Fruit fly (Drosophila melanogaster) whole organism, embryonic: Measurements from ENCODE around the gene CG42820.
A peak's percentile ranks its signal among the peaks of the same experiment; 100 is the strongest.

Experiments
- ATbp ChIP-seq: fragments of 200-800 bp; sonication (Bioruptor generic); optimal IDR thresholded peaks from 2 replicates; lab custom pipeline; 2017; ENCODE audit warnings: missing biosample characterization, mild to moderate bottlenecking, missing genetic modification characterization, missing genetic modification reagents
- CG12299 ChIP-seq: fragments of 200-800 bp; sonication (Bioruptor generic); optimal IDR thresholded peaks from 2 replicates; lab custom pipeline; 2018; ENCODE audit warnings: missing biosample characterization, mild to moderate bottlenecking, missing genetic modification characterization
- CG1603 ChIP-seq: fragments of 200-800 bp; sonication (Bioruptor generic); optimal IDR thresholded peaks from 2 replicates; lab custom pipeline; 2019; ENCODE audit warnings: missing biosample characterization, mild to moderate bottlenecking, missing genetic modification characterization, moderate library complexity
- CG17912 ChIP-seq: fragments of 200-800 bp; sonication (Bioruptor generic); optimal IDR thresholded peaks from 2 replicates; lab custom pipeline; 2018; ENCODE audit warnings: missing biosample characterization, mild to moderate bottlenecking, missing genetic modification characterization
- CG18619 ChIP-seq: fragments of 200-800 bp; sonication (Bioruptor generic); optimal IDR thresholded peaks from 3 replicates; lab custom pipeline; 2017; ENCODE audit warnings: missing biosample characterization, mild to moderate bottlenecking, missing genetic modification characterization
- CG2116 ChIP-seq: fragments of 200-800 bp; sonication (Bioruptor generic); optimal IDR thresholded peaks from 3 replicates; lab custom pipeline; 2018; ENCODE audit warnings: missing biosample characterization, mild to moderate bottlenecking, missing genetic modification characterization
- CG32772 ChIP-seq: fragments of 200-800 bp; sonication (Bioruptor generic); IDR thresholded peaks from 2 replicates; pipeline ENCODE4 v1.3.6; 2022; ENCODE audit warnings: missing biosample characterization, missing genetic modification characterization
- CG3726 ChIP-seq: fragments of 200-800 bp; sonication (Bioruptor generic); IDR thresholded peaks from 3 replicates; pipeline ENCODE4, ENCODE4 v1.3.6; 2022; ENCODE audit warnings: missing biosample characterization, missing genetic modification characterization
- CG5180 ChIP-seq: fragments of 200-800 bp; sonication (Bioruptor generic); optimal IDR thresholded peaks from 3 replicates; lab custom pipeline; 2017; ENCODE audit warnings: missing biosample characterization, missing genetic modification characterization, mild to moderate bottlenecking, moderate library complexity, missing genetic modification reagents
- CG6683 ChIP-seq: fragments of 200-800 bp; sonication (Bioruptor generic); optimal IDR thresholded peaks from 2 replicates; lab custom pipeline; 2017; ENCODE audit warnings: missing biosample characterization, mild to moderate bottlenecking, missing genetic modification characterization, missing genetic modification reagents
- CG6765 ChIP-seq: fragments of 200-800 bp; sonication (Bioruptor generic); optimal IDR thresholded peaks from 3 replicates; lab custom pipeline; 2017; ENCODE audit warnings: missing biosample characterization, mild to moderate bottlenecking, missing genetic modification characterization
- CG7357 ChIP-seq: fragments of 200-800 bp; sonication (Bioruptor generic); IDR thresholded peaks from 3 replicates; pipeline ENCODE4 v1.3.6; 2022; ENCODE audit warnings: missing biosample characterization, missing genetic modification characterization
- CG8388 ChIP-seq: fragments of 200-800 bp; sonication (Bioruptor generic); optimal IDR thresholded peaks from 2 replicates; lab custom pipeline; 2019; ENCODE audit warnings: missing biosample characterization, mild to moderate bottlenecking, missing genetic modification characterization, moderate library complexity
- CG8765 ChIP-seq: fragments of 200-800 bp; sonication (Bioruptor generic); IDR thresholded peaks from 2 replicates; pipeline ENCODE4 v1.3.6; 2022; ENCODE audit warnings: missing biosample characterization, missing genetic modification characterization
- E2f1 ChIP-seq: fragments of 200-800 bp; sonication (Bioruptor generic); IDR thresholded peaks from 2 replicates; pipeline ENCODE4 v1.3.6; 2022; ENCODE audit warnings: missing biosample characterization, missing genetic modification characterization
- ERR ChIP-seq: fragments of 200-800 bp; sonication (Bioruptor generic); optimal IDR thresholded peaks from 2 replicates; lab custom pipeline; 2016; ENCODE audit warnings: missing biosample characterization, missing genetic modification characterization
- Ets97D ChIP-seq: fragments of 200-800 bp; sonication (Bioruptor generic); optimal IDR thresholded peaks from 3 replicates; lab custom pipeline; 2016; ENCODE audit warnings: missing biosample characterization, missing genetic modification characterization
- Gug ChIP-seq: fragments of 200-800 bp; sonication (Bioruptor generic); IDR thresholded peaks from 4 replicates; pipeline ENCODE4 v1.3.6; 2022; ENCODE audit warnings: missing biosample characterization, missing genetic modification characterization
- HmgZ ChIP-seq: fragments of 200-800 bp; sonication (Bioruptor generic); optimal IDR thresholded peaks from 2 replicates; lab custom pipeline; 2018; ENCODE audit warnings: missing biosample characterization, mild to moderate bottlenecking, missing genetic modification characterization
- Nf-YC ChIP-seq: fragments of 200-800 bp; optimal IDR thresholded peaks from 3 replicates; lab custom pipeline; 2019; ENCODE audit warnings: missing biosample characterization, mild to moderate bottlenecking, missing genetic modification characterization, moderate library complexity
- Rfx ChIP-seq: fragments of 200-800 bp; sonication (Bioruptor generic); IDR thresholded peaks from 2 replicates; pipeline ENCODE4 v1.3.6; 2022; ENCODE audit warnings: missing biosample characterization, missing genetic modification characterization
- Rx ChIP-seq: fragments of 200-800 bp; sonication (Bioruptor generic); IDR thresholded peaks from 2 replicates; pipeline ENCODE4 v1.3.6; 2022; ENCODE audit warnings: missing biosample characterization, missing genetic modification characterization
- Sox102F ChIP-seq: fragments of 200-800 bp; sonication (Bioruptor generic); optimal IDR thresholded peaks from 2 replicates; lab custom pipeline; 2018; ENCODE audit warnings: missing biosample characterization, mild to moderate bottlenecking, missing genetic modification characterization, moderate library complexity
- Sry-β ChIP-seq: fragments of 200-800 bp; sonication (Bioruptor generic); optimal IDR thresholded peaks from 2 replicates; lab custom pipeline; 2018; ENCODE audit warnings: missing biosample characterization, mild to moderate bottlenecking, missing genetic modification characterization, moderate library complexity
- YL-1 ChIP-seq: fragments of 200-800 bp; sonication (Bioruptor generic); optimal IDR thresholded peaks from 3 replicates; lab custom pipeline; 2017; ENCODE audit warnings: missing biosample characterization, mild to moderate bottlenecking, missing genetic modification characterization
- abd-A ChIP-seq: fragments of 200-800 bp; sonication (Bioruptor generic); optimal IDR thresholded peaks from 3 replicates; lab custom pipeline; 2019; ENCODE audit warnings: missing biosample characterization, mild to moderate bottlenecking, missing genetic modification characterization, moderate library complexity
- aop ChIP-seq: fragments of 200-800 bp; sonication (Bioruptor generic); IDR thresholded peaks from 2 replicates; pipeline ENCODE4 v1.3.6; 2022; ENCODE audit warnings: missing biosample characterization, missing genetic modification characterization
- bab2 ChIP-seq: fragments of 200-800 bp; sonication (Bioruptor generic); optimal IDR thresholded peaks from 2 replicates; lab custom pipeline; 2016; ENCODE audit warnings: missing biosample characterization, missing genetic modification characterization
- disco-r ChIP-seq: fragments of 200-800 bp; sonication (Bioruptor generic); optimal IDR thresholded peaks from 2 replicates; lab custom pipeline; 2016; ENCODE audit warnings: missing biosample characterization, missing genetic modification characterization
- ems ChIP-seq: fragments of 200-800 bp; sonication (Bioruptor generic); optimal IDR thresholded peaks from 3 replicates; lab custom pipeline; 2016; ENCODE audit warnings: missing biosample characterization, missing genetic modification characterization
- ftz-f1 ChIP-seq: fragments of 200-800 bp; sonication (Bioruptor generic); optimal IDR thresholded peaks from 2 replicates; lab custom pipeline; 2016; ENCODE audit warnings: missing biosample characterization, missing genetic modification characterization
- grn ChIP-seq: fragments of 200-800 bp; sonication (Bioruptor generic); optimal IDR thresholded peaks from 3 replicates; lab custom pipeline; 2017; ENCODE audit warnings: missing biosample characterization, missing genetic modification characterization
- gro ChIP-seq: fragments of 200-800 bp; sonication (Bioruptor generic); optimal IDR thresholded peaks from 2 replicates; lab custom pipeline; 2016; ENCODE audit warnings: missing biosample characterization, missing genetic modification characterization
- hbn ChIP-seq: fragments of 200-800 bp; sonication (Bioruptor generic); IDR thresholded peaks from 2 replicates; pipeline ENCODE4 v1.3.6; 2022; ENCODE audit warnings: missing biosample characterization, missing genetic modification characterization; ENCODE audit not compliant: partially characterized antibody
- mam ChIP-seq: fragments of 200-800 bp; sonication (Bioruptor generic); optimal IDR thresholded peaks from 3 replicates; lab custom pipeline; 2016; ENCODE audit warnings: missing biosample characterization, missing genetic modification characterization
- nerfin-1 ChIP-seq: fragments of 200-800 bp; sonication (Bioruptor generic); optimal IDR thresholded peaks from 3 replicates; lab custom pipeline; 2019; ENCODE audit warnings: missing biosample characterization, mild to moderate bottlenecking, missing genetic modification characterization, moderate library complexity
- pho ChIP-seq: fragments of 200-800 bp; sonication (Bioruptor generic); optimal IDR thresholded peaks from 2 replicates; lab custom pipeline; 2016; ENCODE audit warnings: missing biosample characterization, missing genetic modification characterization
- prd ChIP-seq, 3 experiments: fragments of >200 bp in 2 of 3; fragments of 200-800 bp in 1 of 3; sonication (Bioruptor generic) in 1 of 3; optimal IDR thresholded peaks in 2 of 3; IDR thresholded peaks in 1 of 3; 2 replicates in 2 of 3; 3 replicates in 1 of 3; pipeline versions ENCODE4 v1.3.6 to Lab custom; 2017 to 2022; ENCODE audit warnings: missing biosample characterization in 1 of 3, missing genetic modification characterization in 1 of 3
- ranshi ChIP-seq: fragments of 200-800 bp; sonication (Bioruptor generic); IDR thresholded peaks from 2 replicates; pipeline ENCODE4 v1.3.6; 2022; ENCODE audit warnings: missing biosample characterization, missing genetic modification characterization
- sd ChIP-seq: fragments of 200-800 bp; sonication (Bioruptor generic); optimal IDR thresholded peaks from 3 replicates; lab custom pipeline; 2018; ENCODE audit warnings: missing biosample characterization, mild to moderate bottlenecking, missing genetic modification characterization, moderate library complexity
- slbo ChIP-seq: fragments of 200-800 bp; sonication (Bioruptor generic); IDR thresholded peaks from 2 replicates; pipeline ENCODE4 v1.3.6; 2022; ENCODE audit warnings: missing biosample characterization, missing genetic modification characterization

The CG42820 gene

DNA sequence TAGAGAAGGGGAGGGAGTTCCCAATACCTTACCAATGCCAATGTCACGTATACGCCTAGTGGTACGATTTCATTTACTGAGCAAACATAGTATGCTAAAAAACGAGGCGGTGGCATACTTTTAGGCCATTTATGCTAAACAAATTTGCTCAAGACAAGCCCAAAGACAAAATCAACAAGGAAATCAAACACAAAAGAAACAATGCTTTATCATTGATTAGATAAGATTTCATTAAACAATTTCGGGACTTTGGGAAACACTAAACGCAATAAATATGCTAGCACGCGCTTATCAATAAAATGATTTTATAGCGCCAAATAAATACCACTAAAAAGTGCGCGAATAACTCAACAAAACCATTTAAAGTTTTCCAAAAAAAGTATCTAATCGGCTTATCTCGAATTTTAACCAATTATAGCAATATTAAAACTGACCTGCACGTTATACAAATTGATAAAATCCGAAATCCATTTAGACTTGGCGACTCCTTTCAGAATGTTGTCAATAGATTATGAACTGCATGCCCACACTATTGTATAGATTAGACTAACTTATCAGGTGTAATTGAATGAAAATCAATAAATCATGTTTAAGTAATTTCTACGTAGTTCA lies 41.5 kb downstream of the CG42820 start (continued):
- TF ChIP-seq CG2116 (no peak), slbo (no peak), CG32772 (GFP tag; lab: Robert Waterston, UW) (no peak), CG8388 (peak; percentile 8), Sox102F (GFP tag; lab: Kevin White, UChicago) (peak; percentile 42), CG17912 (GFP tag; lab: Kevin White, UChicago) (no peak), ems (GFP tag; lab: Kevin White, UChicago) (no peak), ftz-f1 (peak; percentile 50), Rx (GFP tag; lab: Robert Waterston, UW) (no peak), gro (GFP tag; lab: Kevin White, UChicago) (peak; percentile 62), nerfin-1 (tag; lab: Kevin White, UChicago) (no peak), aop (GFP tag; lab: Robert Waterston, UW) (no peak), CG7357 (GFP tag; lab: Robert Waterston, UW) (no peak), CG6683 (GFP tag; lab: Kevin White, UChicago) (peak; percentile 2), CG3726 (no peak), hbn (GFP tag; lab: Robert Waterston, UW) (no peak), Rfx (GFP tag; lab: Robert Waterston, UW) (no peak; the same call in 1 of the 2 replicates), CG12299 (tag; lab: Kevin White, UChicago) (no peak), disco-r (GFP tag; lab: Kevin White, UChicago) (no peak), abd-A (tag; lab: Kevin White, UChicago) (no peak), CG1603 (tag; lab: Kevin White, UChicago) (no peak), CG8765 (GFP tag; lab: Robert Waterston, UW) (no peak), grn (GFP tag; lab: Kevin White, UChicago) (peak; percentile 74), ERR (GFP tag; lab: Kevin White, UChicago) (no peak), Ets97D (no peak), ranshi (GFP tag; lab: Robert Waterston, UW) (no peak; the same call in 1 of the 2 replicates), mam (no peak), HmgZ (tag; lab: Kevin White, UChicago) (peak; percentile 65), ATbp (GFP tag; lab: Kevin White, UChicago) (peak; percentile 80), YL-1 (peak; percentile 17), CG18619 (GFP tag; lab: Kevin White, UChicago) (peak; percentile 8), CG5180 (GFP tag; lab: Kevin White, UChicago) (peak; percentile 35), Nf-YC (no peak), prd (optimal IDR thresholded peaks at IDR 0.05; lab: Kevin White, UChicago) (no peak), prd (GFP tag; IDR thresholded peaks at IDR 0.05; lab: Robert Waterston, UW) (no peak), sd (peak; percentile 95), bab2 (no peak), pho (GFP tag; lab: Kevin White, UChicago) (no peak), E2f1 (GFP tag; lab: Robert Waterston, UW) (no peak), Sry-β (GFP tag; lab: Kevin White, UChicago) (no peak), Gug (GFP tag; lab: Robert Waterston, UW) (no peak), CG6765 (GFP tag; lab: Kevin White, UChicago) (peak; percentile 26)
- TF ChIP-seq, all 482 proteins: peak for 113
